Worm (Caenorhabditis elegans) whole organism, mixed stage, embryonic: ENCODE results near the gene nhr-4.

ENCODE experiments used
- M03D4.4 ChIP-seq: sonication (generic microtip); optimal IDR thresholded peaks from 2 replicates; lab custom pipeline; 2017; ENCODE audit warnings: mild to moderate bottlenecking, missing genetic modification characterization, missing compliant biosample characterization
- elt-3 ChIP-seq: fragments of 150-350 bp; optimal IDR thresholded peaks from 2 replicates; lab custom pipeline; 2014; ENCODE audit warnings: missing biosample characterization, missing genetic modification characterization
- mls-2 ChIP-seq: sonication (generic microtip); optimal IDR thresholded peaks from 2 replicates; lab custom pipeline; 2016; ENCODE audit warnings: mild to moderate bottlenecking, missing genetic modification characterization, moderate library complexity, missing compliant biosample characterization
- nhr-76 ChIP-seq: sonication (generic microtip); optimal IDR thresholded peaks from 2 replicates; lab custom pipeline; 2017; ENCODE audit warnings: missing biosample characterization, missing genetic modification characterization
- unc-39 ChIP-seq: fragments of 150-350 bp; optimal IDR thresholded peaks from 2 replicates; lab custom pipeline; 2014; ENCODE audit warnings: missing biosample characterization, missing genetic modification characterization

DNA sequence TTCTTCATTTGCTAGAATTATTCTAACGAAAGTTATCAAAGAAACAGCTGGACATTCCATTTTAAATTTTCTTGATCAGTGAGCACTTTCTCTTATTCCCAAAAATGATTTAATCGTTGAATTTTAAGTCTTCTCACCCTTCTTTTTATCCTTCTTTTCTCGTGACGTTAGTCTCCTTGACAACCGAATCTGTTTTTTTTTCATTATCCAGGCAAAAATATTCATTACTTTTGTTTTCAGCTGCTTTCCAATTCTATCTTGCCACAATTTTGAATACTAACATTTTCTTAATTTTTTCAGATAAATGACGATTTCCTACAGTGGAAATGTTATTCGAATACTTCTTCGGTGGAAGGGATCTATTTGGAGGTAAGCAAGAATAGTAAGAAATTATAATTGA lies 24.5 kb downstream of the nhr-4 start, which contains the start of gene best-13:
- TF ChIP-seq elt-3 = no peak
- no peak for TF ChIP-seq mls-2 (tag; lab: Kevin White, UChicago)
- no peak for TF ChIP-seq nhr-76 (tag; lab: Kevin White, UChicago)
- TF ChIP-seq unc-39 (tag; lab: Kevin White, UChicago) = no peak
- TF ChIP-seq M03D4.4 = no peak
